Worm (Caenorhabditis elegans): ENCODE data around the gene ncs-5.

DNA sequence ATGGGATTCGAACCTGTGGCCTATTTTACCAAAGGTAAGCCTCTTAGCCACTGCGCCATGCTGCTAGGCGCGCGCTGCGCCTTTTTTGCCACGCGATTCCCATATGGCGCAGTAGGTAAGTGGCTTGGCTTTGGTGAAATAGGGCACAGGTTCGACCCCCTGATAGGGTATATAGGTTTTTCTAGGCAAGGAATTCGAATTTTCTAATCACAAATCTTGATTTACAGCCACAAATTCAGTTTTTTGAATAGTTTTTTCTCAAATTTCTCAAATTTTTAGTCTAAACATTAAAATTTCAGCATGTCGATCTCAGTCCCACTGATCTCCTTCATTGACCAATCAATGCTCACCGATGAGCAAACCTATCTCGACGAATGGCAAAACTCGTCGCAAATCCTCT lies 8.9 kb upstream of the ncs-5 start, which contains the start of gene C54E10.3:
- no peak for TF ChIP-seq F10B5.3 (tag; optimal IDR thresholded peaks at IDR 0.05)
- TF ChIP-seq nhr-11 (tag; optimal IDR thresholded peaks at IDR 0.05): no peak
- no peak for TF ChIP-seq ama-1 (optimal IDR thresholded peaks at IDR 0.05)
- no peak for TF ChIP-seq nhr-237 (tag; optimal IDR thresholded peaks at IDR 0.05)
- TF ChIP-seq pha-4 (GFP tag; IDR thresholded peaks at IDR 0.05): no peak
- no peak for TF ChIP-seq pha-4 (tag; optimal IDR thresholded peaks at IDR 0.05)
- no peak for TF ChIP-seq snpc-1.2 (GFP tag; IDR thresholded peaks at IDR 0.05)

All from whole organism, L4 larva.